Fruit fly (Drosophila melanogaster): Measurements from ENCODE around the gene srp.
A peak's percentile ranks its signal among the peaks of the same experiment; 100 is the strongest.

srp gene

DNA sequence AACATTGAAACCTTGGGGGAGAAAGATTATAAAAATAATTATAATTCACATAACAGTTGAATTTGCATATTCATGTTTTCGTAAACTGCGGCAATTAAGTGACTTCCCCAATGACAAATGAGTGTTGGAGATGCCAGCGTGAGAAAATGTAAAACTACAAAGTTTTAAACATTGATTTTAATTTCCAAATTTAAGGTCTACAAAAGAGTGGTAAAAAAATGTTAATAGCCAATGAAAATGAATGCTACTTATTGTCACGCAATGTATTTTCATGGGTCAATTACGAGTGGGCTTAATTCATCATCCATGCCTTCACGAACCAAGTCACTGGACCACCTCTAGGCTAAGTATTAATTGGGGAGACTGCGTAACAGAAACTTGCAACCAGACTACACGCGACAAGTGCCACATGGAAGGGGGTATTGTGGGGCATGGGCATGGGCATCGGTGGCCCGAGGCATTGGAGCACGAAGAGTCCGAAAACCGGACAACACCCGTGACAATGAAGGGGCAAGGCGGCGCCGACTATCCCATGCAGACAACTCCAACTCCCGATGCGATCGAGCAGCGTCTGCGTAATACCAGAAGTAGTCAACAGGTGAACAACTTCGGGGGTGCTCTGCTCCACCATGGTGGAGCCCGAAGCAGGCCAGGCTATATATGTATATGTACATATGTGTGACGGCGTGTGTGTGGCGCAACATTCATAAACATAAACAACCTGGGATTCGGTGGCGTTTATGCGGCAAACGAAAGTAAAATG lies 56.4 kb downstream of the srp start:
- no peak for TF ChIP-seq CG32121 (GFP tag; IDR thresholded peaks at IDR 0.05)
- TF ChIP-seq CG4496 (GFP tag; IDR thresholded peaks at IDR 0.05), result peak; percentile 28; the same call in 2 of the 3 replicates
- peak; percentile 11 for TF ChIP-seq Pif1A (GFP tag; optimal IDR thresholded peaks at IDR 0.05)
- TF ChIP-seq CG15710 (tag; optimal IDR thresholded peaks at IDR 0.05), result no peak
- no peak for TF ChIP-seq CG13204 (GFP tag; optimal IDR thresholded peaks at IDR 0.05)
- TF ChIP-seq Snoo (tag; optimal IDR thresholded peaks at IDR 0.05), result peak; percentile 9
- TF ChIP-seq Ets98B (GFP tag; IDR thresholded peaks at IDR 0.05), result no peak
- TF ChIP-seq EcR (GFP tag; optimal IDR thresholded peaks at IDR 0.05), result peak; percentile 82
- peak; percentile 17 for TF ChIP-seq CG8159 (tag; optimal IDR thresholded peaks at IDR 0.05)
- TF ChIP-seq CG17806 (tag; optimal IDR thresholded peaks at IDR 0.05), result peak; percentile 10
- TF ChIP-seq CG8301 (tag; optimal IDR thresholded peaks at IDR 0.05), result peak; percentile 36
- TF ChIP-seq Pif1B (GFP tag; optimal IDR thresholded peaks at IDR 0.05), result peak; percentile 16
- no peak for TF ChIP-seq CG12605 (GFP tag; IDR thresholded peaks at IDR 0.05)
- 0 out of 3 replicates have a peak, but pooled peaks have one; percentile 46 for TF ChIP-seq fd96Ca (GFP tag; IDR thresholded peaks at IDR 0.05)
- no peak for TF ChIP-seq D1 (tag; optimal IDR thresholded peaks at IDR 0.05)
- no peak for TF ChIP-seq gl (tag; optimal IDR thresholded peaks at IDR 0.05)
- TF ChIP-seq CG10348 (GFP tag; IDR thresholded peaks at IDR 0.05), result 0 out of 2 replicates have a peak, but pooled peaks have one; percentile 9

DNA sequence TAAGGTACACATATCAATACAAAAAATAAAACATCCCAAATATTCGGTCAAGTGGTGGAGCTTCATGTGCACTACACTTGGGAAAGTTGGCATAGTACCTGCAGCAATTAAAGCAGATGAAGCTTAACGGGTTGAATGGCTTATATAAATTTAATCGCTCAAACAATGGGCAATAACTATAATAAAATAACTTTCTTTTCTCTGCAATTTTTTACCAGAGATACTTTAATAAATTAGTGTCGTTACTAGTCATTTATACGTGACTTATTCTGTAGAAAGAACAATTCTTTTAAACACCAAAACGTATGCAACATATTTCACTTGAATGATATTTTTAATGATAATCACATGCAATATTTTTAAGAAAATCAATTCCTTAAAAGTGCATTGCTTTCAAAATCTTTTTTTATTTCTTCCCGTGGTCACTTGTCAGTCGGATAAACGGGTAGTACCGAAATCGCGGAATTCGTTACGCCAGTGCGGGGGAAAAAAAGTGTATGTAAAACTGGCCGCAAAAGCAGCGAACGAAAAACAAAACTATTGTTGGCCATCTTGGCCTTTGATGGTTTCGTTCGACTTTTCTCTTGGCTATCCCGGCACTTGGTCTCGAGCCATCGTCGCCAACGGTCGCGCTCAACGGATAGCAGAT lies 57.1 kb downstream of the srp start, which contains the start of gene Jhbp4:
TSS of gene Jhbp4 (plus strand) at position 599 of the 649 bp plus-strand sequence.
- TF ChIP-seq CG32121 (GFP tag; IDR thresholded peaks at IDR 0.05) (no peak), CG8301 (tag; optimal IDR thresholded peaks at IDR 0.05) (peak; percentile 72), CG14655 (GFP tag; optimal IDR thresholded peaks at IDR 0.05) (peak; percentile 45), CG4496 (GFP tag; IDR thresholded peaks at IDR 0.05) (no peak), CG12605 (GFP tag; IDR thresholded peaks at IDR 0.05) (peak; percentile 56), CG17806 (tag; optimal IDR thresholded peaks at IDR 0.05) (peak; percentile 48), CG15710 (tag; optimal IDR thresholded peaks at IDR 0.05) (peak; percentile 13), Pif1A (GFP tag; optimal IDR thresholded peaks at IDR 0.05) (peak; percentile 7), CG8159 (tag; optimal IDR thresholded peaks at IDR 0.05) (peak; percentile 47), CG9948 (tag; optimal IDR thresholded peaks at IDR 0.05) (no peak), EcR (GFP tag; optimal IDR thresholded peaks at IDR 0.05) (no peak), CG10348 (GFP tag; IDR thresholded peaks at IDR 0.05) (no peak)

DNA sequence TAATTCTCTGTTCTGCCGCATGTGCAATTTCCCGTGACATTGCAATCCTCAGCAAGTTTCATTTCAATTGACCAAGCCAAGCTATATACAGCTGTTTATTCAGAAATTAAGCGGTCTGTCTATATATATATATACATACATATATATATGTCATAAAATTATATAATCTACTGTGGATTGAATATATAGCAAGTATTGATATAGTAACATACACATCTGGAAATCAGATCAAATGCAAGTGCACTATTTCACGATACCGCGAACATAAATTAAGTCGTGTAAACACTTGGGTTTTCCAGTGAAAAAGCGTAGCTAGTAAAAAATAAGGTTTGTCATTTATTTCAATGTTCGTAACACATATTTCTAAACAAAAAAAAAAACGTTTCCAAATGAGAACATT lies 60.1 kb downstream of the srp start, which contains the start of gene Jhbp5:
TSS of gene Jhbp5 (minus strand) at position 101 of the 400 bp plus-strand sequence.
- TF ChIP-seq CG13204 (GFP tag; optimal IDR thresholded peaks at IDR 0.05), result no peak
- no peak for TF ChIP-seq CG10348 (GFP tag; IDR thresholded peaks at IDR 0.05)
- TF ChIP-seq CG14655 (GFP tag; optimal IDR thresholded peaks at IDR 0.05), result no peak
- TF ChIP-seq EcR (GFP tag; optimal IDR thresholded peaks at IDR 0.05), result no peak
- TF ChIP-seq CG9948 (tag; optimal IDR thresholded peaks at IDR 0.05), result no peak
- TF ChIP-seq D1 (tag; optimal IDR thresholded peaks at IDR 0.05), result no peak
- no peak for TF ChIP-seq Ets98B (GFP tag; IDR thresholded peaks at IDR 0.05)

DNA sequence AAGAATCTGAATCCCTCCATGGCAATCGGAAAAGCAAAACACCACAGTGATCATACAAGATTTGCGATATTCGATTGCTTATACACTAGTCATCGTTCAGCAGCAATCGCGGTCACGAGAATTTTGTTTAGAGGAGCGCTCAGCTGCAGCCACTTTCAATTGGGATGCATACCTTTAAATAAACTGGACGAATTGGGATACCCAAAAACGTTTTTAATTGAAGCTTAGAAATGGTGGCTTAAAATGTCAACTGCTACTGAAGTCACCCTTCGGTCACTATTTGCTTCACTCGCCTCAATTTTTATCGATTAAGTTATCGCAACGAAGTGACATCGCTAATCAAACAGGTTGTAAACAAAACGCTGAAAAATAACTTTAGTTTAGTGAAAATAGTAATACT lies 63.4 kb downstream of the srp start, which contains the start of the genes IKKbeta and CG5013:
TSS of gene IKKbeta (minus strand) at position 53 of the 400 bp plus-strand sequence.
TSS of gene CG5013 (plus strand) at position 302 of the 400 bp plus-strand sequence.
- TF ChIP-seq Snoo (tag; optimal IDR thresholded peaks at IDR 0.05) (peak; percentile 37), Ets98B (GFP tag; IDR thresholded peaks at IDR 0.05) (no peak; the same call in 1 of the 2 replicates), EcR (GFP tag; optimal IDR thresholded peaks at IDR 0.05) (no peak), CG8159 (tag; optimal IDR thresholded peaks at IDR 0.05) (peak; percentile 48), CG34367 (tag; optimal IDR thresholded peaks at IDR 0.05) (peak; percentile 21), gl (tag; optimal IDR thresholded peaks at IDR 0.05) (no peak), CG8301 (tag; optimal IDR thresholded peaks at IDR 0.05) (no peak), CG17806 (tag; optimal IDR thresholded peaks at IDR 0.05) (peak; percentile 14), Pif1A (GFP tag; optimal IDR thresholded peaks at IDR 0.05) (no peak), CG4496 (GFP tag; IDR thresholded peaks at IDR 0.05) (0 out of 3 replicates have a peak, but pooled peaks have one; percentile 12), rn (GFP tag; IDR thresholded peaks at IDR 0.05) (no peak; the same call in 1 of the 2 replicates), CG9948 (tag; optimal IDR thresholded peaks at IDR 0.05) (no peak), CG12605 (GFP tag; IDR thresholded peaks at IDR 0.05) (no peak), D1 (tag; optimal IDR thresholded peaks at IDR 0.05) (no peak), CG32121 (GFP tag; IDR thresholded peaks at IDR 0.05) (peak; percentile 47; the same call in 1 of the 2 replicates), CG14655 (GFP tag; optimal IDR thresholded peaks at IDR 0.05) (no peak), CG15710 (tag; optimal IDR thresholded peaks at IDR 0.05) (peak; percentile 39), Pif1B (GFP tag; optimal IDR thresholded peaks at IDR 0.05) (no peak), fd96Ca (GFP tag; IDR thresholded peaks at IDR 0.05) (peak; percentile 44; the same call in 1 of the 3 replicates), CG13204 (GFP tag; optimal IDR thresholded peaks at IDR 0.05) (no peak), CG10348 (GFP tag; IDR thresholded peaks at IDR 0.05) (no peak)

DNA sequence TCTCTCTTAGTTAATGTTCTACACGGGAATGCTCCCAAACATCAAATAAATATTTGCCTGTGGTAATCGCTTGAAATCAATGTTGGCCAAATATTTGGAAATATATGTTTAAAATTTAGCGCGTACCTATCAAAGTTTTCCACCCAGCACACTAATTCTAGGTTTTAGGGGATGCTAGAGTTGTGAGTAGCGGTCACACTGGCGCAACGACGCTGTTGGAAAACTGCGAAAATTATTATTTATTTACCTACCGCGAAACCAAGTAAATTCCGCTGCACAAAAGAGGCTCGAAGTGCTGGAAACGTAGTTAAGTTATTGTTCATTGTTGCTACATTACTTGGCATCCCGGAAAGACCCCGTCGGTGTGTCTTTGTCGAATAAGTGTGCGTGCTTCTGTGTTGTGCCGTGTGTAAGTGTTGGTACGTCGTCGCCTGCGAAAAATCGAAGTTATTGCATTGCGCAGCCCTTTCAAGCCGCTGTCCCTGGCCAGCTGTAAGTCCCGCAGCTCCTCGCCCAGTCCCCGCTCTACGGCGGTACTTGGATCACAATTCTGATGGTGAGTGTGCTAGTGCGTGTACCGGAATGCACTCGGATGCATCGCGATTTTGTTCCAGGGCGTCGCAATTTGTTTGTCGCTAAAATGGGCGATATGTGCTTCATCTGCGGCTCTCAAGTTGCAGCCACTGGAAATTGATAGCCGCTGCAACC lies 64.8 kb downstream of the srp start, which contains the start of gene msps:
TSS of gene msps (plus strand) at position 181 of the 708 bp plus-strand sequence.
- TF ChIP-seq D1 (tag; optimal IDR thresholded peaks at IDR 0.05) (no peak), Snoo (tag; optimal IDR thresholded peaks at IDR 0.05) (no peak), CG17806 (tag; optimal IDR thresholded peaks at IDR 0.05) (no peak), Ets98B (GFP tag; IDR thresholded peaks at IDR 0.05) (no peak), CG13204 (GFP tag; optimal IDR thresholded peaks at IDR 0.05) (no peak), CG14655 (GFP tag; optimal IDR thresholded peaks at IDR 0.05) (no peak)
